Worm (Caenorhabditis elegans): Measurements from ENCODE around the gene fmo-3.

Gene fmo-3

DNA sequence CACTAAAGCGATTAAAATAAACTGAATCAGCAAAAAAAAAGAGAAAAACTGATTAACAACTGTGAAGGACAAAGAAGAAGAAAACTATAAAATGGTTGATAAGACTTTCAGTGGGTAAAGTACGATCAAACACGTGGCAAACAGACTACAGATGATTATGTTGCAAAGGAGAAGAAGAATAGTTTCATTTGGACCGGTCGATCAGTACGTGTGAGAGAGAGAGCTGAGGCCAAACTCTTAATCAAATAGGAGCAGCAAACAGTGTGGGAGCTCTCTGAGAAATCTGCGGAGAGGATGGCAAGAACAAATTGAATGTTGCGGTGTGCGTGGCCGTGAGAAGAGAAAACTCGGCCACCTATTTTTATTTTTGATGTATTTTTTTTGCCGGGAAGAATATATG is 24.6 kb downstream of the fmo-3 start:
- TF ChIP-seq K09A11.1 (tag; optimal IDR thresholded peaks at IDR 0.05; ENCODE audit: insufficient read depth) (no peak), T23F11.4 (GFP tag; optimal IDR thresholded peaks at IDR 0.05) (no peak), hlh-13 (GFP tag; optimal IDR thresholded peaks at IDR 0.05) (no peak), ets-4 (tag; optimal IDR thresholded peaks at IDR 0.05) (peak; percentile 4), ama-1 (optimal IDR thresholded peaks at IDR 0.05) (no peak)

DNA sequence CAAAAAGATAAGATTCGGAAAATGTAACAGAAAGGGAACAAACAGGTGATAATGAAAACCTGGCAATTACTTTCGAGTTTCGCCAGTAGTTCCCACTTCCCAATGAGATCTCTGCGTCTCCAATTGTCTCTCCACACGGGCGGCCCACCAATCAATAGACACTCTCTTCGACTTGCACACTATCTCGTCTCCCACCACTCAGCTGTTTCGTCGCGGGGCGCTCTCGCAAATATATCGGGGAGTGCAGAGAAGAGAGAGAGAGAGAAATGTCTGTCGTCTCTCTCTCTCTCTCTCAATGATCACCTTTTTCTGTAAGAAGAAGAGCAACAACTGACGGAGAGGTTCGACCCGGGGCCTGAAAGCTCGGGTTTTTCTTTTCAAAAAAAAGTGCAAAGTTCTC is 25.7 kb downstream of the fmo-3 start:
- TF ChIP-seq ceh-14 (tag; optimal IDR thresholded peaks at IDR 0.05) (peak; percentile 49), unc-42 (tag; optimal IDR thresholded peaks at IDR 0.05) (peak; percentile 50), C08G9.2 (tag; optimal IDR thresholded peaks at IDR 0.05) (no peak), ceh-2 (tag; optimal IDR thresholded peaks at IDR 0.05) (peak; percentile 45), fkh-6 (tag; optimal IDR thresholded peaks at IDR 0.05) (no peak), nhr-232 (tag; optimal IDR thresholded peaks at IDR 0.05) (no peak), ahr-1 (tag; optimal IDR thresholded peaks at IDR 0.05) (no peak), pha-4 (tag; optimal IDR thresholded peaks at IDR 0.05) (no peak), pag-3 (tag; optimal IDR thresholded peaks at IDR 0.05; ENCODE audit: borderline replicate concordance) (no peak), K09A11.1 (tag; optimal IDR thresholded peaks at IDR 0.05; ENCODE audit: insufficient read depth) (peak; percentile 29), pros-1 (tag; optimal IDR thresholded peaks at IDR 0.05) (peak; percentile 20), lin-11 (tag; optimal IDR thresholded peaks at IDR 0.05) (no peak), sox-2 (GFP tag; IDR thresholded peaks at IDR 0.05) (peak; percentile 17; the same call in 1 of the 2 replicates), ttx-3 (tag; optimal IDR thresholded peaks at IDR 0.05) (no peak), hlh-30 (tag; optimal IDR thresholded peaks at IDR 0.05; ENCODE audit: insufficient read depth) (peak; percentile 82), nfya-1 (tag; optimal IDR thresholded peaks at IDR 0.05) (peak; percentile 99), che-1 (tag; optimal IDR thresholded peaks at IDR 0.05) (no peak), pax-1 (tag; optimal IDR thresholded peaks at IDR 0.05) (no peak), F13H6.1 (tag; optimal IDR thresholded peaks at IDR 0.05) (peak; percentile 32), unc-55 (GFP tag; optimal IDR thresholded peaks at IDR 0.05) (peak; percentile 90), ceh-48 (tag; optimal IDR thresholded peaks at IDR 0.05) (peak; percentile 87), npax-4 (tag; optimal IDR thresholded peaks at IDR 0.05) (no peak), sdc-2 (tag; optimal IDR thresholded peaks at IDR 0.05) (no peak), ceh-22 (tag; optimal IDR thresholded peaks at IDR 0.05) (no peak), tbx-7 (tag; optimal IDR thresholded peaks at IDR 0.05) (no peak), ceh-19 (GFP tag; optimal IDR thresholded peaks at IDR 0.05) (peak; percentile 24), gmeb-2 (tag; optimal IDR thresholded peaks at IDR 0.05) (no peak), ceh-18 (tag; optimal IDR thresholded peaks at IDR 0.05) (peak; percentile 68), ceh-34 (tag; optimal IDR thresholded peaks at IDR 0.05) (peak; percentile 60), ref-2 (tag; optimal IDR thresholded peaks at IDR 0.05) (peak; percentile 48), rnt-1 (tag; optimal IDR thresholded peaks at IDR 0.05) (peak; percentile 70), elt-2 (tag; optimal IDR thresholded peaks at IDR 0.05) (peak; percentile 41), unc-3 (GFP tag; conservative IDR thresholded peaks at IDR 0.05) (no peak; the same call in 1 of the 2 replicates), unc-3 (tag; optimal IDR thresholded peaks at IDR 0.05) (no peak), tbx-2 (tag; optimal IDR thresholded peaks at IDR 0.05) (peak; percentile 67), zip-5 (tag; optimal IDR thresholded peaks at IDR 0.05) (no peak), ceh-31 (tag; optimal IDR thresholded peaks at IDR 0.05) (peak; percentile 85), pha-2 (tag; optimal IDR thresholded peaks at IDR 0.05) (no peak), nhr-11 (tag; optimal IDR thresholded peaks at IDR 0.05) (no peak), ets-4 (tag; optimal IDR thresholded peaks at IDR 0.05) (no peak)
